Fruit fly (Drosophila melanogaster) whole organism, embryonic: ENCODE data around the gene Alg11.

Source experiments
- CG10267 ChIP-seq: fragments of 200-800 bp; sonication (Bioruptor generic); optimal IDR thresholded peaks from 2 replicates; lab custom pipeline; 2018; ENCODE audit warnings: missing biosample characterization, mild to moderate bottlenecking, missing genetic modification characterization, moderate library complexity
- CG10959 ChIP-seq: fragments of 200-800 bp; sonication (Bioruptor generic); IDR thresholded peaks from 2 replicates; pipeline ENCODE4 v1.3.6; 2022; ENCODE audit warnings: missing biosample characterization, missing genetic modification characterization
- CG15269 ChIP-seq: fragments of 200-800 bp; sonication (Bioruptor generic); optimal IDR thresholded peaks from 2 replicates; lab custom pipeline; 2018; ENCODE audit warnings: missing biosample characterization, mild to moderate bottlenecking, missing genetic modification characterization, moderate library complexity
- CG1602 ChIP-seq: fragments of 200-800 bp; sonication (Bioruptor generic); optimal IDR thresholded peaks from 3 replicates; lab custom pipeline; 2016; ENCODE audit warnings: missing biosample characterization, missing genetic modification characterization
- CG17359 ChIP-seq: fragments of 200-800 bp; sonication (Bioruptor generic); optimal IDR thresholded peaks from 3 replicates; lab custom pipeline; 2018; ENCODE audit warnings: missing biosample characterization, mild to moderate bottlenecking, missing genetic modification characterization, moderate library complexity
- CG17912 ChIP-seq: fragments of 200-800 bp; sonication (Bioruptor generic); optimal IDR thresholded peaks from 2 replicates; lab custom pipeline; 2018; ENCODE audit warnings: missing biosample characterization, mild to moderate bottlenecking, missing genetic modification characterization
- CG1792 ChIP-seq: fragments of 200-800 bp; sonication (Bioruptor generic); optimal IDR thresholded peaks from 2 replicates; lab custom pipeline; 2016; ENCODE audit warnings: missing biosample characterization, missing genetic modification characterization
- CG2120 ChIP-seq: fragments of 200-800 bp; sonication (Bioruptor generic); optimal IDR thresholded peaks from 3 replicates; lab custom pipeline; 2016; ENCODE audit warnings: missing biosample characterization, missing genetic modification characterization
- CG30431 ChIP-seq: fragments of 200-800 bp; sonication (Bioruptor generic); optimal IDR thresholded peaks from 2 replicates; lab custom pipeline; 2017; ENCODE audit warnings: missing biosample characterization, missing genetic modification characterization
- CG4282 ChIP-seq: fragments of 200-800 bp; sonication (Bioruptor generic); optimal IDR thresholded peaks from 2 replicates; lab custom pipeline; 2016; ENCODE audit warnings: missing biosample characterization, missing genetic modification characterization
- CG7357 ChIP-seq: fragments of 200-800 bp; sonication (Bioruptor generic); IDR thresholded peaks from 3 replicates; pipeline ENCODE4 v1.3.6; 2022; ENCODE audit warnings: missing biosample characterization, missing genetic modification characterization
- CG7786 ChIP-seq: fragments of 200-800 bp; sonication (Bioruptor generic); optimal IDR thresholded peaks from 2 replicates; lab custom pipeline; 2016; ENCODE audit warnings: missing biosample characterization, missing genetic modification characterization
- CG8290 ChIP-seq, 3 experiments: fragments of 200-800 bp; sonication (Bioruptor generic); optimal IDR thresholded peaks; 2 replicates each; lab custom pipeline; 2016 to 2019; ENCODE audit warnings: missing biosample characterization in 3 of 3, missing genetic modification characterization in 3 of 3, mild to moderate bottlenecking in 2 of 3, moderate library complexity in 1 of 3
- CG8478 ChIP-seq: fragments of >200 bp; optimal IDR thresholded peaks from 2 replicates; lab custom pipeline; 2018
- D ChIP-seq, 2 experiments: fragments of 200-800 bp in 1 of 2; fragments of >200 bp in 1 of 2; sonication (Bioruptor generic) in 1 of 2; optimal IDR thresholded peaks; 2 replicates in 1 of 2; 3 replicates in 1 of 2; lab custom pipeline; 2017; ENCODE audit warnings: mild to moderate bottlenecking in 1 of 2, missing biosample characterization in 1 of 2, missing genetic modification characterization in 1 of 2, missing genetic modification reagents in 1 of 2
- D19A ChIP-seq: fragments of 200-800 bp; optimal IDR thresholded peaks from 3 replicates; lab custom pipeline; 2019; ENCODE audit warnings: missing biosample characterization, mild to moderate bottlenecking, missing genetic modification characterization, moderate library complexity
- Dip3 ChIP-seq: fragments of 200-800 bp; sonication (Bioruptor generic); optimal IDR thresholded peaks from 3 replicates; lab custom pipeline; 2016; ENCODE audit warnings: missing biosample characterization, missing genetic modification characterization
- Hand ChIP-seq: fragments of 200-800 bp; sonication (Bioruptor generic); optimal IDR thresholded peaks from 2 replicates; lab custom pipeline; 2017; ENCODE audit warnings: mild to moderate bottlenecking, missing biosample characterization, missing genetic modification reagents, missing genetic modification characterization
- Hmr ChIP-seq: fragments of 200-800 bp; sonication (Bioruptor generic); optimal IDR thresholded peaks from 3 replicates; lab custom pipeline; 2017; ENCODE audit warnings: mild to moderate bottlenecking, missing biosample characterization, missing genetic modification reagents, missing genetic modification characterization
- Hmx ChIP-seq: fragments of 200-800 bp; sonication (Bioruptor generic); optimal IDR thresholded peaks from 2 replicates; lab custom pipeline; 2016; ENCODE audit warnings: missing biosample characterization, missing genetic modification characterization
- Pdp1 ChIP-seq, 2 experiments: fragments of 200-800 bp; sonication (Bioruptor generic); optimal IDR thresholded peaks; 3 replicates each; lab custom pipeline; 2016; ENCODE audit warnings: missing biosample characterization in 2 of 2, missing genetic modification characterization in 2 of 2, mild to moderate bottlenecking in 1 of 2, moderate library complexity in 1 of 2
- Side ChIP-seq: fragments of 200-800 bp; sonication (Bioruptor generic); optimal IDR thresholded peaks from 2 replicates; lab custom pipeline; 2016; ENCODE audit warnings: missing biosample characterization, missing genetic modification characterization
- Tbp ChIP-seq: fragments of >200 bp; optimal IDR thresholded peaks from 2 replicates; lab custom pipeline; 2018; ENCODE audit warnings: missing biosample characterization, missing genetic modification characterization
- Xrp1 ChIP-seq: fragments of 200-800 bp; sonication (Bioruptor generic); IDR thresholded peaks from 2 replicates; pipeline ENCODE4 v1.3.6; 2022; ENCODE audit warnings: missing biosample characterization, missing genetic modification characterization
- bbx ChIP-seq: fragments of 200-800 bp; sonication (Bioruptor generic); IDR thresholded peaks from 2 replicates; pipeline ENCODE4 v1.3.6; 2022; ENCODE audit warnings: missing biosample characterization, missing genetic modification characterization; ENCODE audit not compliant: partially characterized antibody
- bigmax ChIP-seq: fragments of 200-800 bp; sonication (Bioruptor generic); optimal IDR thresholded peaks from 2 replicates; lab custom pipeline; 2018; ENCODE audit warnings: missing biosample characterization, mild to moderate bottlenecking, missing genetic modification characterization
- bowl ChIP-seq: fragments of 200-800 bp; sonication (Bioruptor generic); IDR thresholded peaks from 2 replicates; pipeline ENCODE4 v1.3.6; 2022; ENCODE audit warnings: missing biosample characterization, missing genetic modification characterization
- bsh ChIP-seq, 2 experiments: fragments of 200-800 bp; sonication (Bioruptor generic); optimal IDR thresholded peaks; 2 replicates each; lab custom pipeline; 2017 to 2018; ENCODE audit warnings: mild to moderate bottlenecking in 2 of 2, missing biosample characterization in 2 of 2, missing genetic modification characterization in 2 of 2, moderate library complexity in 1 of 2
- ci ChIP-seq: fragments of 200-800 bp; sonication (Bioruptor generic); IDR thresholded peaks from 3 replicates; pipeline ENCODE4 v1.3.6; 2022; ENCODE audit warnings: missing biosample characterization, missing genetic modification characterization
- corto ChIP-seq: fragments of 200-800 bp; sonication (Bioruptor generic); optimal IDR thresholded peaks from 2 replicates; lab custom pipeline; 2016; ENCODE audit warnings: missing biosample characterization, mild to moderate bottlenecking, missing genetic modification characterization, moderate library complexity
- da ChIP-seq: fragments of 200-800 bp; sonication (Bioruptor generic); optimal IDR thresholded peaks from 2 replicates; lab custom pipeline; 2016; ENCODE audit warnings: missing biosample characterization, missing genetic modification characterization
- dan ChIP-seq: fragments of 200-800 bp; sonication (Bioruptor generic); IDR thresholded peaks from 2 replicates; pipeline ENCODE4 v1.3.6; 2022; ENCODE audit warnings: missing biosample characterization, missing genetic modification characterization
- dmrt11E ChIP-seq: fragments of 200-800 bp; sonication (Bioruptor generic); optimal IDR thresholded peaks from 3 replicates; lab custom pipeline; 2018; ENCODE audit warnings: missing biosample characterization, mild to moderate bottlenecking, missing genetic modification characterization, moderate library complexity
- dysf ChIP-seq: fragments of 200-800 bp; sonication (Bioruptor generic); IDR thresholded peaks from 3 replicates; pipeline ENCODE4 v1.3.6; 2022; ENCODE audit warnings: missing biosample characterization, missing genetic modification characterization
- emc ChIP-seq: fragments of 200-800 bp; sonication (Bioruptor generic); optimal IDR thresholded peaks from 2 replicates; lab custom pipeline; 2016; ENCODE audit warnings: missing biosample characterization, missing genetic modification characterization
- fu2 ChIP-seq: fragments of 200-800 bp; sonication (Bioruptor generic); optimal IDR thresholded peaks from 2 replicates; lab custom pipeline; 2016; ENCODE audit warnings: missing biosample characterization, missing genetic modification characterization
- grn ChIP-seq: fragments of 200-800 bp; sonication (Bioruptor generic); optimal IDR thresholded peaks from 3 replicates; lab custom pipeline; 2017; ENCODE audit warnings: missing biosample characterization, missing genetic modification characterization
- jigr1 ChIP-seq: fragments of 200-800 bp; sonication (Bioruptor generic); IDR thresholded peaks from 3 replicates; pipeline ENCODE4 v1.3.6; 2022; ENCODE audit warnings: missing biosample characterization, missing genetic modification characterization
- maf-S ChIP-seq: fragments of 200-800 bp; sonication (Bioruptor generic); optimal IDR thresholded peaks from 2 replicates; lab custom pipeline; 2016; ENCODE audit warnings: missing biosample characterization, missing genetic modification characterization
- mirr ChIP-seq: fragments of 200-800 bp; sonication (Bioruptor generic); optimal IDR thresholded peaks from 3 replicates; lab custom pipeline; 2018; ENCODE audit warnings: missing biosample characterization, mild to moderate bottlenecking, missing genetic modification characterization
- odd ChIP-seq: fragments of 200-800 bp; sonication (Bioruptor generic); optimal IDR thresholded peaks from 2 replicates; lab custom pipeline; 2017; ENCODE audit warnings: missing biosample characterization, mild to moderate bottlenecking, missing genetic modification characterization
- pita ChIP-seq: fragments of 200-800 bp; sonication (Bioruptor generic); optimal IDR thresholded peaks from 2 replicates; lab custom pipeline; 2017; ENCODE audit warnings: missing biosample characterization, mild to moderate bottlenecking, missing genetic modification characterization
- run ChIP-seq: fragments of 200-800 bp; sonication (Bioruptor generic); optimal IDR thresholded peaks from 3 replicates; lab custom pipeline; 2018; ENCODE audit warnings: missing biosample characterization, mild to moderate bottlenecking, missing genetic modification characterization
- sens-2 ChIP-seq: fragments of 200-800 bp; sonication (Bioruptor generic); IDR thresholded peaks from 2 replicates; pipeline ENCODE4 v1.3.6; 2022; ENCODE audit warnings: missing biosample characterization, missing genetic modification characterization
- slp2 ChIP-seq: fragments of 200-800 bp; sonication (Bioruptor generic); optimal IDR thresholded peaks from 2 replicates; lab custom pipeline; 2016; ENCODE audit warnings: missing biosample characterization, missing genetic modification characterization
- sna ChIP-seq: fragments of 200-800 bp; sonication (Bioruptor generic); IDR thresholded peaks from 2 replicates; pipeline ENCODE4 v1.3.6; 2022; ENCODE audit warnings: missing biosample characterization, missing genetic modification characterization; ENCODE audit not compliant: partially characterized antibody
- ttk ChIP-seq: fragments of 200-800 bp; sonication (Bioruptor generic); IDR thresholded peaks from 2 replicates; pipeline ENCODE4 v2.1.2; 2022; ENCODE audit warnings: missing biosample characterization, missing genetic modification characterization
- twi ChIP-seq: fragments of 200-800 bp; optimal IDR thresholded peaks from 2 replicates; lab custom pipeline; 2019; ENCODE audit warnings: missing biosample characterization, mild to moderate bottlenecking, missing genetic modification characterization, moderate library complexity
- vnd ChIP-seq: fragments of 200-800 bp; sonication (Bioruptor generic); IDR thresholded peaks from 3 replicates; pipeline ENCODE4 v1.3.6; 2022; ENCODE audit warnings: missing biosample characterization, missing genetic modification characterization; ENCODE audit not compliant: partially characterized antibody

The Alg11 gene

dm6 chr3L:21602275-21602674 lies 23.3 kb upstream of the Alg11 start:
- TF ChIP-seq bsh (GFP tag; optimal IDR thresholded peaks at IDR 0.05; lab: Kevin White, UChicago) (peak in 1 of 2 experiments; percentile 16), D19A (tag; lab: Kevin White, UChicago) (no peak)

- TF ChIP-seq dmrt11E (tag; lab: Kevin White, UChicago) (peak; percentile 31), CG15269 (tag; lab: Kevin White, UChicago) (no peak), vnd (GFP tag; lab: Robert Waterston, UW) (0 out of 3 replicates have a peak, but pooled peaks have one; percentile 48), ttk (GFP tag; lab: Robert Waterston, UW) (peak; percentile 49; the same call in 1 of the 2 replicates), Dip3 (peak; percentile 40), bowl (no peak), sens-2 (GFP tag; lab: Robert Waterston, UW) (no peak), CG2120 (GFP tag; lab: Kevin White, UChicago) (peak; percentile 64), CG7786 (GFP tag; lab: Kevin White, UChicago) (peak; percentile 39), CG30431 (peak; percentile 21), CG1792 (GFP tag; lab: Kevin White, UChicago) (peak; percentile 44), CG8478 (lab: Kevin White, UChicago) (no peak), Hand (GFP tag; lab: Kevin White, UChicago) (no peak), Xrp1 (peak; percentile 37; the same call in 1 of the 2 replicates), CG10959 (GFP tag; lab: Robert Waterston, UW) (peak; percentile 64), sna (no peak), Side (GFP tag; lab: Kevin White, UChicago) (peak; percentile 43), Hmr (GFP tag; lab: Kevin White, UChicago) (peak; percentile 52), Hmx (GFP tag; lab: Kevin White, UChicago) (no peak), maf-S (GFP tag; lab: Kevin White, UChicago) (peak; percentile 50), CG17359 (tag; lab: Kevin White, UChicago) (peak; percentile 68), run (tag; lab: Kevin White, UChicago) (no peak), twi (tag; lab: Kevin White, UChicago) (no peak), mirr (no peak), CG7357 (GFP tag; lab: Robert Waterston, UW) (no peak), CG4282 (GFP tag; lab: Kevin White, UChicago) (peak; percentile 37), D (optimal IDR thresholded peaks at IDR 0.05; lab: Kevin White, UChicago) (no peak), D (GFP tag; optimal IDR thresholded peaks at IDR 0.05; lab: Kevin White, UChicago) (no peak), pita (peak; percentile 50), dan (GFP tag; lab: Robert Waterston, UW) (no peak), slp2 (GFP tag; lab: Kevin White, UChicago) (no peak), emc (GFP tag; lab: Kevin White, UChicago) (no peak), ci (GFP tag; lab: Robert Waterston, UW) (peak; percentile 83), grn (GFP tag; lab: Kevin White, UChicago) (no peak), da (GFP tag; lab: Kevin White, UChicago) (peak; percentile 66), bigmax (no peak), CG17912 (GFP tag; lab: Kevin White, UChicago) (peak; percentile 61), Pdp1 (GFP tag; optimal IDR thresholded peaks at IDR 0.05; lab: Kevin White, UChicago) (peak in 1 of 2 experiments; percentile 70), CG8290 (GFP tag; optimal IDR thresholded peaks at IDR 0.05; lab: Kevin White, UChicago) (peak; percentile 72), CG8290 (tag; optimal IDR thresholded peaks at IDR 0.05; lab: Kevin White, UChicago) (no peak), corto (GFP tag; lab: Kevin White, UChicago) (no peak), bbx (GFP tag; lab: Robert Waterston, UW) (peak; percentile 59), fu2 (GFP tag; lab: Kevin White, UChicago) (peak; percentile 27), odd (GFP tag; lab: Kevin White, UChicago) (no peak), dysf (GFP tag; lab: Robert Waterston, UW) (peak; percentile 71; the same call in 2 of the 3 replicates), CG10267 (tag; lab: Kevin White, UChicago) (peak; percentile 54), jigr1 (GFP tag; lab: Robert Waterston, UW) (no peak), CG1602 (GFP tag; lab: Kevin White, UChicago) (peak; percentile 63), Tbp (GFP tag; lab: Kevin White, UChicago) (no peak)
Observed at dm6 chr3L:21604265-21604664, 21.3 kb upstream of the Alg11 start.
